Fruit fly (Drosophila melanogaster): ENCODE results near the gene Aps.

dm6 chr3L:10894159-10894558, 4.8 kb downstream of the Aps start, which contains the start of gene Cpr67Fb:
- TF ChIP-seq Blimp-1 (GFP tag; optimal IDR thresholded peaks at IDR 0.05) (no peak), CG8632 (GFP tag; optimal IDR thresholded peaks at IDR 0.05) (no peak), Smox (GFP tag; optimal IDR thresholded peaks at IDR 0.05) (no peak)

All from whole organism, prepupa.